Fruit fly (Drosophila melanogaster) whole organism, wandering third instar larva: ENCODE measurements around the gene Muc68Ca.

Experiments used
- Dfd ChIP-seq: fragments of >200 bp; optimal IDR thresholded peaks from 2 replicates; lab custom pipeline; 2017; ENCODE audit warnings: missing biosample characterization, missing genetic modification characterization
- GATAd ChIP-seq: sonication (Bioruptor generic); optimal IDR thresholded peaks from 2 replicates; lab custom pipeline; 2016; ENCODE audit warnings: missing biosample characterization, missing genetic modification characterization
- Hr83 ChIP-seq: fragments of 200-300 bp; sonication (Bioruptor generic); optimal IDR thresholded peaks from 2 replicates; lab custom pipeline; 2016; ENCODE audit warnings: missing biosample characterization, mild to moderate bottlenecking, missing genetic modification characterization, moderate library complexity; ENCODE audit not compliant: poor library complexity, severe bottlenecking
- Mio ChIP-seq: sonication (Bioruptor generic); optimal IDR thresholded peaks from 2 replicates; lab custom pipeline; 2016; ENCODE audit warnings: missing biosample characterization, missing genetic modification characterization
- Myc ChIP-seq: fragments of >200 bp; optimal IDR thresholded peaks from 2 replicates; lab custom pipeline; 2017
- N ChIP-seq: fragments of >200 bp; optimal IDR thresholded peaks from 2 replicates; lab custom pipeline; 2018; ENCODE audit warnings: missing biosample characterization, missing external identifiers, missing genetic modification characterization
- OdsH ChIP-seq: fragments of 200-800 bp; sonication (Bioruptor generic); optimal IDR thresholded peaks from 2 replicates; lab custom pipeline; 2016; ENCODE audit warnings: missing biosample characterization, mild to moderate bottlenecking, missing genetic modification characterization
- Rel ChIP-seq, 2 experiments: fragments of 200-800 bp; sonication (Bioruptor generic) in 1 of 2; optimal IDR thresholded peaks; 2 replicates in 1 of 2; 3 replicates in 1 of 2; lab custom pipeline; 2016 to 2019; ENCODE audit warnings: mild to moderate bottlenecking in 2 of 2, missing biosample characterization in 2 of 2, missing genetic modification characterization in 2 of 2, moderate library complexity in 1 of 2
- foxo ChIP-seq, 2 experiments: fragments of 200-800 bp; sonication (Bioruptor generic); optimal IDR thresholded peaks; 2 replicates in 1 of 2; 3 replicates in 1 of 2; lab custom pipeline; 2016 to 2017; ENCODE audit warnings: missing biosample characterization in 2 of 2, missing genetic modification characterization in 2 of 2
- psq ChIP-seq: fragments of 200-800 bp; sonication (Bioruptor generic); optimal IDR thresholded peaks from 3 replicates; lab custom pipeline; 2017; ENCODE audit warnings: missing biosample characterization, mild to moderate bottlenecking, missing genetic modification characterization, moderate library complexity
- sv ChIP-seq: fragments of 200-800 bp; sonication (Bioruptor generic); optimal IDR thresholded peaks from 3 replicates; lab custom pipeline; 2016; ENCODE audit warnings: missing biosample characterization, missing genetic modification characterization
- tai ChIP-seq: sonication (Bioruptor generic); optimal IDR thresholded peaks from 2 replicates; lab custom pipeline; 2016; ENCODE audit warnings: missing biosample characterization, missing genetic modification characterization

Gene Muc68Ca

dm6 chr3L:11561946-11562760, 57.7 kb downstream of the Muc68Ca start, which contains the start of the genes CG7394 and Mob2 (continued):
- TF ChIP-seq Hr83 (GFP tag; lab: Kevin White, UChicago) (peak; percentile 43), tai (GFP tag; lab: Kevin White, UChicago) (peak; percentile 95), foxo (GFP tag; optimal IDR thresholded peaks at IDR 0.05; lab: Kevin White, UChicago) (peak; percentile 23 to 92), sv (GFP tag; lab: Kevin White, UChicago) (peak; percentile 87), N (peak; percentile 2)

dm6 chr3L:11560885-11561284, 59.0 kb downstream of the Muc68Ca start:
- TF ChIP-seq Rel (GFP tag; optimal IDR thresholded peaks at IDR 0.05; lab: Kevin White, UChicago) (no peak), Rel (tag; optimal IDR thresholded peaks at IDR 0.05; lab: Kevin White, UChicago) (peak; percentile 53), Dfd (GFP tag; lab: Kevin White, UChicago) (no peak), Myc (no peak), OdsH (GFP tag; lab: Kevin White, UChicago) (no peak), Mio (GFP tag; lab: Kevin White, UChicago) (no peak), psq (peak; percentile 89), Hr83 (GFP tag; lab: Kevin White, UChicago) (no peak), GATAd (GFP tag; lab: Kevin White, UChicago) (no peak)
